Fruit fly (Drosophila melanogaster): ENCODE results near the gene mael.

The mael gene

dm6 chr3L:22727739-22728335 is 6.8 kb downstream of the mael start, which contains the start of the genes CG14450 and CG11367 (continued):
- peak; percentile 35 for TF ChIP-seq nerfin-1 (tag; optimal IDR thresholded peaks at IDR 0.05)
- TF ChIP-seq CG1647 (GFP tag; optimal IDR thresholded peaks at IDR 0.05): no peak
- no peak for TF ChIP-seq CG10959 (GFP tag; IDR thresholded peaks at IDR 0.05)
- no peak for TF ChIP-seq vvl (GFP tag; IDR thresholded peaks at IDR 0.05)
- TF ChIP-seq Bgb (GFP tag; IDR thresholded peaks at IDR 0.05; ENCODE audit: partially characterized antibody): no peak
- no peak for TF ChIP-seq CG31224 (GFP tag; IDR thresholded peaks at IDR 0.05)
- TF ChIP-seq Med (GFP tag): peak; percentile 81
- no peak for TF ChIP-seq dysf (GFP tag; IDR thresholded peaks at IDR 0.05)
- no peak for TF ChIP-seq mirr (GFP tag; optimal IDR thresholded peaks at IDR 0.05)
- peak; percentile 22 for TF ChIP-seq CG9437 (GFP tag; optimal IDR thresholded peaks at IDR 0.05)
- TF ChIP-seq Lim3 (GFP tag; IDR thresholded peaks at IDR 0.05): no peak
- TF ChIP-seq grn (GFP tag; optimal IDR thresholded peaks at IDR 0.05): peak; percentile 14
- no peak for TF ChIP-seq CG14050 (GFP tag; IDR thresholded peaks at IDR 0.05)
- no peak for TF ChIP-seq CG33213 (GFP tag; optimal IDR thresholded peaks at IDR 0.05)
- TF ChIP-seq Sry-δ (GFP tag; optimal IDR thresholded peaks at IDR 0.05): peak; percentile 25
- no peak for TF ChIP-seq CG17802 (tag; optimal IDR thresholded peaks at IDR 0.05)
- TF ChIP-seq lov (optimal IDR thresholded peaks at IDR 0.05): no peak
- no peak for TF ChIP-seq lov (GFP tag; IDR thresholded peaks at IDR 0.05)
- no peak for TF ChIP-seq Dad (GFP tag; optimal IDR thresholded peaks at IDR 0.05)
- TF ChIP-seq wek (GFP tag; optimal IDR thresholded peaks at IDR 0.05): peak; percentile 3
- TF ChIP-seq chif (GFP tag; optimal IDR thresholded peaks at IDR 0.05): no peak
- no peak for TF ChIP-seq aop (GFP tag; IDR thresholded peaks at IDR 0.05)
- peak; percentile 31 for TF ChIP-seq Hr3 (GFP tag; optimal IDR thresholded peaks at IDR 0.05)
- TF ChIP-seq bsh (GFP tag; optimal IDR thresholded peaks at IDR 0.05): no peak
- no peak for TF ChIP-seq dpn (GFP tag; optimal IDR thresholded peaks at IDR 0.05)
- TF ChIP-seq sqz (GFP tag; optimal IDR thresholded peaks at IDR 0.05): no peak
- TF ChIP-seq pzg (GFP tag; optimal IDR thresholded peaks at IDR 0.05): peak; percentile 56
- TF ChIP-seq Antp (GFP tag; optimal IDR thresholded peaks at IDR 0.05): no peak
- TF ChIP-seq hbn (GFP tag; IDR thresholded peaks at IDR 0.05; ENCODE audit: partially characterized antibody): peak; percentile 55; the same call in 1 of the 2 replicates
- TF ChIP-seq CG11456 (GFP tag; IDR thresholded peaks at IDR 0.05): no peak
- no peak for TF ChIP-seq jumu (GFP tag; optimal IDR thresholded peaks at IDR 0.05)
- TF ChIP-seq Mad (GFP tag; optimal IDR thresholded peaks at IDR 0.05): no peak
- TF ChIP-seq CG13296 (GFP tag; optimal IDR thresholded peaks at IDR 0.05): peak; percentile 20
- TF ChIP-seq CG11695 (GFP tag; IDR thresholded peaks at IDR 0.05): no peak
- TF ChIP-seq HLHmδ (GFP tag; optimal IDR thresholded peaks at IDR 0.05): peak; percentile 76
- peak; percentile 79 for TF ChIP-seq knrl (GFP tag; IDR thresholded peaks at IDR 0.05; ENCODE audit: partially characterized antibody)
- peak; percentile 43 for TF ChIP-seq CG10147 (GFP tag; optimal IDR thresholded peaks at IDR 0.05)
- no peak for TF ChIP-seq tio (GFP tag; optimal IDR thresholded peaks at IDR 0.05)
- no peak for TF ChIP-seq CG18476 (GFP tag; optimal IDR thresholded peaks at IDR 0.05)
- TF ChIP-seq Oaz (GFP tag; IDR thresholded peaks at IDR 0.05): no peak
- no peak for TF ChIP-seq Gsc (GFP tag; IDR thresholded peaks at IDR 0.05)
- TF ChIP-seq CG12659 (GFP tag; optimal IDR thresholded peaks at IDR 0.05): peak; percentile 64
- 0 out of 2 replicates have a peak, but pooled peaks have one; percentile 21 for TF ChIP-seq CG3847 (GFP tag; IDR thresholded peaks at IDR 0.05)
- peak; percentile 18; the same call in 1 of the 3 replicates for TF ChIP-seq zfh1 (GFP tag; IDR thresholded peaks at IDR 0.05)
- TF ChIP-seq Ravus (GFP tag; IDR thresholded peaks at IDR 0.05): no peak
- no peak for TF ChIP-seq eve (GFP tag; optimal IDR thresholded peaks at IDR 0.05)
- peak in 1 of 2 experiments; percentile 21 for TF ChIP-seq tll (GFP tag; optimal IDR thresholded peaks at IDR 0.05)
- TF ChIP-seq CG2120 (GFP tag; optimal IDR thresholded peaks at IDR 0.05): peak; percentile 10
- no peak for TF ChIP-seq trh (GFP tag; optimal IDR thresholded peaks at IDR 0.05)
- no peak; the same call in 1 of the 2 replicates for TF ChIP-seq CG6689 (GFP tag; IDR thresholded peaks at IDR 0.05)

All from whole organism, embryonic.